Worm (Caenorhabditis elegans): ENCODE data around the gene Y14H12B.2.

The Y14H12B.2 gene

DNA sequence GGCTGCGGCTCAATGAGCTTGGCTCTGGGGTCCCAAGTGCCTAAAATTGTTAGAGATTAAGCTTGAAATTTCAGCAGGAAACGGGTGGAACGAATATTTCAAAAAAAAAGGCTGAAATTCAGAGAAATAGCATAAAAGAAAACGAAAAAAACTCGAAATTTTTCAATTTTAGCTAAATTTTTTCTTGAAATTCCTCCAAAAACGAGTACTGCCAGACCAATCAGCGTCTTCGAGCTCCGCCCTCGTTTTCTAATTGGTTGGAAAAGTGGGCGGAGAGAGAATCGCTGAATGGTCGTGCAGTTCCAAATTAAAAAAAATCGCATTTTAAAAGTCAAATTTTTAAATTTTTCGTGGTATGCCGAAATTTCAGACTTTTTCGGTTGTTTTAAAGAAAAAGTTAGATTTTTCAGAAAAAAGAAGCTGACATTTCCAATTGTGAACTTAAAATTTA, 5.6 kb downstream of the Y14H12B.2 start, which contains the start of gene plpp-1.1:
Gene plpp-1.1, minus strand, starts transcription at position 51 of the 451 bp plus-strand sequence.
- no peak for TF ChIP-seq aly-2 (tag; optimal IDR thresholded peaks at IDR 0.05)
- no peak for TF ChIP-seq ztf-11 (tag; optimal IDR thresholded peaks at IDR 0.05)
- no peak for TF ChIP-seq elt-3 (tag; optimal IDR thresholded peaks at IDR 0.05)
- TF ChIP-seq nhr-129 (tag; optimal IDR thresholded peaks at IDR 0.05), result no peak

ce11 chrII:3922696-3923095, 10.8 kb downstream of the Y14H12B.2 start:
- TF ChIP-seq nhr-25 (tag; optimal IDR thresholded peaks at IDR 0.05) (no peak), lin-13 (GFP tag; optimal IDR thresholded peaks at IDR 0.05) (no peak), sem-4 (tag; optimal IDR thresholded peaks at IDR 0.05) (no peak)

DNA sequence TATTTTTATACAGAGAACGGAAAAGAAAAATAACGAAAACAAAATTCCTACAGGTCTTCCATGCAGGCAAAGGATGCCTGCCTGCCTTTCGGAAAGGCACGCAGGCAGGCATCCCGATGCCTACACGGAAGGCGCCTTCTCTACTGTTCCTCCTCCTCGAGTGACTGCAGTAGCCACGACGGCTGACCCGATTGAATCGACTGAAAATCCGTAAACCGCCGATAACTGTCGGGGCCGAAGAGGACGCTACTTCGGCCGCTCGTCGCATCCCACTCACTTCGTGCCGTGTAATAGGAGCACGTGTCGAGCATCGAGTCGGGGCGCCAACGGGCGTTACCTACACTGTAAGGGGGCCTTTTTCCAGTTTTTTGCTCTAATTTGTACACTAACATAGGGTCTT, 12.9 kb downstream of the Y14H12B.2 start:
- no peak for TF ChIP-seq ztf-11 (tag; optimal IDR thresholded peaks at IDR 0.05)
- TF ChIP-seq C34F6.9 (tag; optimal IDR thresholded peaks at IDR 0.05), result no peak

ce11 chrII:3917985-3918633, 15.4 kb downstream of the Y14H12B.2 start:
- TF ChIP-seq ztf-11 (tag; optimal IDR thresholded peaks at IDR 0.05), result no peak
- no peak for TF ChIP-seq fos-1 (tag; optimal IDR thresholded peaks at IDR 0.05)
- TF ChIP-seq skn-1 (tag; optimal IDR thresholded peaks at IDR 0.05), result no peak

DNA sequence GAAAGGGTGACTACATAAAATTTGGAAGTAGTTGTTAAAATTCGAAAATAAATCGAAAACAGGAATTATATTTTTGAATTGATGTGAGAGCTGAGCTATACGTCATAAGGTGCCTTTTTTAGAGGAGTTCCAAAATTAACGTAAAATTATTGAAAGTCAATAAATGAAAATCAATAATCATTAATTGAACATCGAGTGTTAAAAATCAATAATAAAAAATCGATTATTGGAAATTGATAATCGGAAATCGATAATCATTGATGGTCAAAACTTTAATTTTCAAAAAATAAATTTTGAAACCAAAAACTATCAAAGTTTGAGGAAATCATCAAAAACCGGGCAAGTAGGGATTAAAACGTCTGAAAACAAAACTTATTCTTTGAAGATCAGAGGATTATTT, 19.9 kb downstream of the Y14H12B.2 start:
- TF ChIP-seq alr-1 (tag; optimal IDR thresholded peaks at IDR 0.05) (no peak), ceh-16 (tag; optimal IDR thresholded peaks at IDR 0.05) (no peak), crh-2 (tag; optimal IDR thresholded peaks at IDR 0.05) (no peak), Y55F3AM.14 (GFP tag; optimal IDR thresholded peaks at IDR 0.05) (no peak), elt-1 (tag; optimal IDR thresholded peaks at IDR 0.05) (no peak), nhr-6 (tag; optimal IDR thresholded peaks at IDR 0.05) (no peak), F13H6.1 (tag; optimal IDR thresholded peaks at IDR 0.05) (no peak), snpc-4 (tag; optimal IDR thresholded peaks at IDR 0.05) (no peak)

ce11 chrII:3911716-3912115, 21.8 kb downstream of the Y14H12B.2 start, which contains the start of gene F53C3.1:
F53C3.1 (plus strand) TSS chrII:3912016.
- TF ChIP-seq peb-1 (tag; optimal IDR thresholded peaks at IDR 0.05) (no peak), mdl-1 (tag; optimal IDR thresholded peaks at IDR 0.05) (no peak), unc-55 (GFP tag; optimal IDR thresholded peaks at IDR 0.05) (no peak), crh-2 (tag; optimal IDR thresholded peaks at IDR 0.05) (no peak), nhr-6 (tag; optimal IDR thresholded peaks at IDR 0.05) (no peak), dmd-4 (tag; optimal IDR thresholded peaks at IDR 0.05) (no peak), nhr-11 (tag; optimal IDR thresholded peaks at IDR 0.05) (no peak), unc-39 (tag; optimal IDR thresholded peaks at IDR 0.05) (no peak), R02D3.7 (tag; optimal IDR thresholded peaks at IDR 0.05) (no peak), nhr-77 (tag; optimal IDR thresholded peaks at IDR 0.05) (no peak), elt-3 (tag; optimal IDR thresholded peaks at IDR 0.05) (no peak), ceh-16 (tag; optimal IDR thresholded peaks at IDR 0.05) (no peak), sma-3 (GFP tag; optimal IDR thresholded peaks at IDR 0.05) (no peak), elt-1 (tag; optimal IDR thresholded peaks at IDR 0.05) (no peak), zag-1 (tag; optimal IDR thresholded peaks at IDR 0.05) (no peak), lin-39 (tag; optimal IDR thresholded peaks at IDR 0.05) (no peak), gmeb-1 (tag; optimal IDR thresholded peaks at IDR 0.05) (no peak), lin-11 (tag; optimal IDR thresholded peaks at IDR 0.05) (no peak)

ce11 chrII:3911284-3911683, 22.3 kb downstream of the Y14H12B.2 start:
- TF ChIP-seq mdl-1 (tag; optimal IDR thresholded peaks at IDR 0.05) (no peak), nhr-6 (tag; optimal IDR thresholded peaks at IDR 0.05) (no peak), Y55F3AM.14 (GFP tag; optimal IDR thresholded peaks at IDR 0.05) (no peak), ama-1 (optimal IDR thresholded peaks at IDR 0.05) (no peak), nhr-237 (tag; optimal IDR thresholded peaks at IDR 0.05) (no peak), mbf-1 (tag; optimal IDR thresholded peaks at IDR 0.05) (no peak), aly-2 (tag; optimal IDR thresholded peaks at IDR 0.05) (no peak), ceh-82 (tag; optimal IDR thresholded peaks at IDR 0.05) (no peak), lin-39 (tag; optimal IDR thresholded peaks at IDR 0.05) (no peak), nhr-25 (tag; optimal IDR thresholded peaks at IDR 0.05) (no peak), gmeb-1 (tag; optimal IDR thresholded peaks at IDR 0.05) (peak; percentile 42), lsy-2 (tag; optimal IDR thresholded peaks at IDR 0.05) (peak in 1 of 2 experiments; percentile 18), ztf-4 (tag; optimal IDR thresholded peaks at IDR 0.05) (no peak), nhr-129 (tag; optimal IDR thresholded peaks at IDR 0.05) (peak; percentile 12), unc-55 (GFP tag; optimal IDR thresholded peaks at IDR 0.05) (no peak), egl-27 (tag; optimal IDR thresholded peaks at IDR 0.05) (no peak), crh-2 (tag; optimal IDR thresholded peaks at IDR 0.05) (peak; percentile 43), ztf-11 (tag; optimal IDR thresholded peaks at IDR 0.05) (no peak), sma-9 (GFP tag; optimal IDR thresholded peaks at IDR 0.05) (peak; percentile 68), sma-9 (tag; optimal IDR thresholded peaks at IDR 0.05) (no peak), fos-1 (tag; optimal IDR thresholded peaks at IDR 0.05) (peak; percentile 77), lin-11 (tag; optimal IDR thresholded peaks at IDR 0.05) (no peak), F13H6.1 (tag; optimal IDR thresholded peaks at IDR 0.05) (peak; percentile 28)
